Worm (Caenorhabditis elegans): ENCODE measurements around the gene F58E6.4.

The F58E6.4 gene

ce11 chrV:9750308-9750707 lies at the start of gene F58E6.4:
Gene F58E6.4, minus strand, starts transcription at chrV:9750408.
- TF ChIP-seq ceh-82 (tag; optimal IDR thresholded peaks at IDR 0.05) = no peak
- no peak for TF ChIP-seq nhr-67 (tag; optimal IDR thresholded peaks at IDR 0.05)
- TF ChIP-seq nhr-23 (tag; optimal IDR thresholded peaks at IDR 0.05) = no peak
- no peak for TF ChIP-seq eor-1 (tag; optimal IDR thresholded peaks at IDR 0.05)
- no peak for TF ChIP-seq fkh-10 (GFP tag; optimal IDR thresholded peaks at IDR 0.05)
- TF ChIP-seq snpc-4 (tag; optimal IDR thresholded peaks at IDR 0.05) = no peak

- no peak for TF ChIP-seq R02D3.7 (tag; optimal IDR thresholded peaks at IDR 0.05)
- TF ChIP-seq nhr-237 (tag; optimal IDR thresholded peaks at IDR 0.05) = no peak
- no peak for TF ChIP-seq ztf-11 (tag; optimal IDR thresholded peaks at IDR 0.05)
- TF ChIP-seq aly-2 (tag; optimal IDR thresholded peaks at IDR 0.05) = no peak
- no peak for TF ChIP-seq daf-12 (tag; optimal IDR thresholded peaks at IDR 0.05)
- no peak for TF ChIP-seq nhr-12 (tag; optimal IDR thresholded peaks at IDR 0.05)
- no peak for TF ChIP-seq tbx-2 (tag; optimal IDR thresholded peaks at IDR 0.05)
- TF ChIP-seq jun-1 (tag; optimal IDR thresholded peaks at IDR 0.05) = no peak
- TF ChIP-seq mdl-1 (tag; optimal IDR thresholded peaks at IDR 0.05) = no peak
- TF ChIP-seq nhr-28 (tag; optimal IDR thresholded peaks at IDR 0.05) = no peak
- TF ChIP-seq skn-1 (tag; optimal IDR thresholded peaks at IDR 0.05) = no peak
- no peak for TF ChIP-seq egl-5 (tag; optimal IDR thresholded peaks at IDR 0.05)
- TF ChIP-seq elt-2 (tag; optimal IDR thresholded peaks at IDR 0.05) = no peak
- no peak for TF ChIP-seq snpc-4 (tag; optimal IDR thresholded peaks at IDR 0.05)
- TF ChIP-seq elt-1 (tag; optimal IDR thresholded peaks at IDR 0.05) = no peak
- TF ChIP-seq nhr-67 (tag; optimal IDR thresholded peaks at IDR 0.05) = no peak
- no peak for TF ChIP-seq nhr-43 (tag; optimal IDR thresholded peaks at IDR 0.05; ENCODE audit: poor library complexity, severe bottlenecking)
- no peak for TF ChIP-seq ceh-9 (tag; optimal IDR thresholded peaks at IDR 0.05)
- TF ChIP-seq hmg-11 (tag; optimal IDR thresholded peaks at IDR 0.05) = no peak
- TF ChIP-seq nfya-1 (tag; optimal IDR thresholded peaks at IDR 0.05; ENCODE audit: insufficient read depth) = no peak
These were observed 48.9 kb upstream of the F58E6.4 start, which contains the start of gene F46B6.13 for ce11 chrV:9799076-9799475. Gene F46B6.13, minus strand, starts transcription at chrV:9799176.

- TF ChIP-seq daf-12 (tag; optimal IDR thresholded peaks at IDR 0.05) (no peak), nhr-77 (tag; optimal IDR thresholded peaks at IDR 0.05) (no peak), nfya-1 (tag; optimal IDR thresholded peaks at IDR 0.05; ENCODE audit: insufficient read depth) (no peak), pqm-1 (tag; optimal IDR thresholded peaks at IDR 0.05) (no peak), zag-1 (tag; optimal IDR thresholded peaks at IDR 0.05) (no peak), jun-1 (tag; optimal IDR thresholded peaks at IDR 0.05) (no peak), nhr-43 (tag; optimal IDR thresholded peaks at IDR 0.05; ENCODE audit: poor library complexity, severe bottlenecking) (no peak), egl-5 (tag; optimal IDR thresholded peaks at IDR 0.05) (no peak), nhr-76 (tag; optimal IDR thresholded peaks at IDR 0.05) (no peak), ztf-4 (tag; optimal IDR thresholded peaks at IDR 0.05) (no peak), nhr-67 (tag; optimal IDR thresholded peaks at IDR 0.05) (no peak)
These were observed 48.0 kb upstream of the F58E6.4 start for ce11 chrV:9798212-9798611.

ce11 chrV:9796562-9796961 lies 46.4 kb upstream of the F58E6.4 start, which contains the start of gene F46B6.9:
Gene F46B6.9, plus strand, starts transcription at chrV:9796862.
- no peak for TF ChIP-seq fkh-10 (GFP tag; optimal IDR thresholded peaks at IDR 0.05)
- TF ChIP-seq nfya-1 (tag; optimal IDR thresholded peaks at IDR 0.05; ENCODE audit: insufficient read depth) = no peak
- no peak for TF ChIP-seq R02D3.7 (tag; optimal IDR thresholded peaks at IDR 0.05)

- TF ChIP-seq ZK546.5 (tag; optimal IDR thresholded peaks at IDR 0.05) = no peak
- TF ChIP-seq ztf-4 (tag; optimal IDR thresholded peaks at IDR 0.05) = no peak
- TF ChIP-seq snpc-4 (tag; optimal IDR thresholded peaks at IDR 0.05) = no peak
- no peak for TF ChIP-seq nhr-237 (tag; optimal IDR thresholded peaks at IDR 0.05)
- TF ChIP-seq hmg-11 (tag; optimal IDR thresholded peaks at IDR 0.05) = no peak
- TF ChIP-seq nhr-77 (tag; optimal IDR thresholded peaks at IDR 0.05) = no peak
- TF ChIP-seq ztf-11 (tag; optimal IDR thresholded peaks at IDR 0.05) = no peak
- TF ChIP-seq tbx-2 (tag; optimal IDR thresholded peaks at IDR 0.05) = no peak
- TF ChIP-seq lsy-12 (tag; optimal IDR thresholded peaks at IDR 0.05) = no peak
- TF ChIP-seq mml-1 (tag; optimal IDR thresholded peaks at IDR 0.05) = no peak
- TF ChIP-seq nhr-76 (tag; optimal IDR thresholded peaks at IDR 0.05) = no peak
- TF ChIP-seq ceh-9 (tag; optimal IDR thresholded peaks at IDR 0.05) = no peak
- TF ChIP-seq lin-39 (tag; optimal IDR thresholded peaks at IDR 0.05) = no peak
- no peak for TF ChIP-seq nhr-43 (tag; optimal IDR thresholded peaks at IDR 0.05; ENCODE audit: poor library complexity, severe bottlenecking)
These were observed 45.8 kb upstream of the F58E6.4 start for ce11 chrV:9796002-9796401.

Data from whole organism, L3 larva.